2 worm cellular contexts compared by ENCODE assay signal in genomic region chrX:2604358-2605016, ce11.
TF ChIP-seq lines count a peak whose summit lies in the region.

No protein-coding gene starts in this region.

TF ChIP-seq in whole organism, L1 larva, 84 proteins besides CTCF, POLR2A, EP300 and RAD21 (continued from another document):
- TF ChIP-seq lin-15B (tag; optimal IDR thresholded peaks at IDR 0.05; lab: Kevin White, UChicago) (no peak), ceh-82 (tag; optimal IDR thresholded peaks at IDR 0.05; lab: Kevin White, UChicago) (peak in 1 of 3 experiments; percentile 10), hpl-2 (GFP tag; optimal IDR thresholded peaks at IDR 0.05; lab: Kevin White, UChicago) (no peak), dsc-1 (tag; optimal IDR thresholded peaks at IDR 0.05; lab: Kevin White, UChicago) (peak; percentile 94), nhr-19 (GFP tag; conservative IDR thresholded peaks at IDR 0.05; lab: Robert Waterston, UW) (0 out of 2 replicates have a peak, but pooled peaks have one; percentile 11), unc-86 (tag; optimal IDR thresholded peaks at IDR 0.05; lab: Kevin White, UChicago) (no peak), Y116A8C.19 (tag; optimal IDR thresholded peaks at IDR 0.05; lab: Kevin White, UChicago; ENCODE audit: borderline replicate concordance) (no peak), rnt-1 (tag; optimal IDR thresholded peaks at IDR 0.05; lab: Kevin White, UChicago) (no peak), nhr-90 (tag; optimal IDR thresholded peaks at IDR 0.05; lab: Kevin White, UChicago; ENCODE audit: poor library complexity) (no peak), ztf-11 (tag; optimal IDR thresholded peaks at IDR 0.05; lab: Kevin White, UChicago) (no peak), fkh-4 (tag; optimal IDR thresholded peaks at IDR 0.05; lab: Kevin White, UChicago; ENCODE audit: borderline replicate concordance) (peak; percentile 39), lin-13 (GFP tag; optimal IDR thresholded peaks at IDR 0.05; lab: Kevin White, UChicago) (no peak), irx-1 (tag; optimal IDR thresholded peaks at IDR 0.05; lab: Kevin White, UChicago) (no peak), lsy-2 (tag; optimal IDR thresholded peaks at IDR 0.05; lab: Kevin White, UChicago) (peak; percentile 0 to 25), egl-13 (tag; optimal IDR thresholded peaks at IDR 0.05; lab: Kevin White, UChicago) (peak; percentile 29)

TF ChIP-seq in whole organism, L2 larva, 48 proteins besides CTCF, POLR2A, EP300 and RAD21 (continued from another document):
- TF ChIP-seq F13H6.1 (tag; optimal IDR thresholded peaks at IDR 0.05; lab: Kevin White, UChicago) (no peak), fos-1 (tag; optimal IDR thresholded peaks at IDR 0.05; lab: Kevin White, UChicago) (no peak), nhr-12 (tag; optimal IDR thresholded peaks at IDR 0.05; lab: Kevin White, UChicago) (no peak), unc-62 (GFP tag; optimal IDR thresholded peaks at IDR 0.05; lab: Kevin White, UChicago) (no peak), lin-13 (GFP tag; optimal IDR thresholded peaks at IDR 0.05; lab: Kevin White, UChicago) (no peak), egl-27 (tag; optimal IDR thresholded peaks at IDR 0.05; lab: Kevin White, UChicago) (no peak), unc-39 (tag; optimal IDR thresholded peaks at IDR 0.05; lab: Kevin White, UChicago) (no peak), R02D3.7 (tag; optimal IDR thresholded peaks at IDR 0.05; lab: Kevin White, UChicago) (no peak), blmp-1 (tag; optimal IDR thresholded peaks at IDR 0.05; lab: Kevin White, UChicago; ENCODE audit: insufficient read depth) (no peak), lin-39 (tag; optimal IDR thresholded peaks at IDR 0.05; lab: Kevin White, UChicago) (no peak), nhr-23 (tag; optimal IDR thresholded peaks at IDR 0.05; lab: Kevin White, UChicago) (no peak), ceh-82 (tag; optimal IDR thresholded peaks at IDR 0.05; lab: Kevin White, UChicago) (no peak), lin-11 (tag; optimal IDR thresholded peaks at IDR 0.05; lab: Kevin White, UChicago) (no peak), Y55F3AM.14 (GFP tag; optimal IDR thresholded peaks at IDR 0.05; lab: Kevin White, UChicago) (peak; percentile 22), mdl-1 (tag; optimal IDR thresholded peaks at IDR 0.05; lab: Kevin White, UChicago) (no peak), dmd-4 (tag; optimal IDR thresholded peaks at IDR 0.05; lab: Kevin White, UChicago) (no peak), C34F6.9 (tag; optimal IDR thresholded peaks at IDR 0.05; lab: Kevin White, UChicago) (peak; percentile 13), sem-4 (tag; optimal IDR thresholded peaks at IDR 0.05; lab: Kevin White, UChicago) (no peak), ama-1 (optimal IDR thresholded peaks at IDR 0.05; lab: Kevin White, UChicago) (peak; percentile 5), nhr-25 (tag; optimal IDR thresholded peaks at IDR 0.05; lab: Kevin White, UChicago) (no peak)
